Fruit fly (Drosophila melanogaster) whole organism, wandering third instar larva: ENCODE data around the gene Rpp14b.

Experiments
- CG32264 ChIP-seq: fragments of 200-800 bp; sonication (Bioruptor generic); optimal IDR thresholded peaks from 2 replicates; lab custom pipeline; 2016; ENCODE audit warnings: missing biosample characterization, missing genetic modification characterization
- CG9705 ChIP-seq: fragments of 200-800 bp; sonication (Bioruptor generic); optimal IDR thresholded peaks from 2 replicates; lab custom pipeline; 2018; ENCODE audit warnings: missing biosample characterization, mild to moderate bottlenecking, missing genetic modification characterization
- CrebA ChIP-seq: fragments of 200-800 bp; sonication (Bioruptor generic); optimal IDR thresholded peaks from 2 replicates; lab custom pipeline; 2016; ENCODE audit warnings: missing biosample characterization, mild to moderate bottlenecking, missing genetic modification characterization, borderline replicate concordance
- Dfd ChIP-seq: fragments of >200 bp; optimal IDR thresholded peaks from 2 replicates; lab custom pipeline; 2017; ENCODE audit warnings: missing biosample characterization, missing genetic modification characterization
- GATAd ChIP-seq: sonication (Bioruptor generic); optimal IDR thresholded peaks from 2 replicates; lab custom pipeline; 2016; ENCODE audit warnings: missing biosample characterization, missing genetic modification characterization
- HLH106 ChIP-seq: fragments of 200-800 bp; optimal IDR thresholded peaks from 3 replicates; lab custom pipeline; 2019; ENCODE audit warnings: missing biosample characterization, mild to moderate bottlenecking, missing genetic modification characterization, moderate library complexity
- Hnf4 ChIP-seq: fragments of 200-800 bp; sonication (Bioruptor generic); optimal IDR thresholded peaks from 2 replicates; lab custom pipeline; 2016; ENCODE audit warnings: missing biosample characterization, mild to moderate bottlenecking, missing genetic modification characterization
- Hr78 ChIP-seq: fragments of >200 bp; optimal IDR thresholded peaks from 2 replicates; lab custom pipeline; 2017; ENCODE audit warnings: missing biosample characterization, missing genetic modification characterization
- Jra ChIP-seq: sonication (Bioruptor generic); optimal IDR thresholded peaks from 2 replicates; lab custom pipeline; 2016; ENCODE audit warnings: missing biosample characterization, missing genetic modification characterization
- Mio ChIP-seq: sonication (Bioruptor generic); optimal IDR thresholded peaks from 2 replicates; lab custom pipeline; 2016; ENCODE audit warnings: missing biosample characterization, missing genetic modification characterization
- Myc ChIP-seq: fragments of >200 bp; optimal IDR thresholded peaks from 2 replicates; lab custom pipeline; 2017
- N ChIP-seq: fragments of >200 bp; optimal IDR thresholded peaks from 2 replicates; lab custom pipeline; 2018; ENCODE audit warnings: missing biosample characterization, missing external identifiers, missing genetic modification characterization
- OdsH ChIP-seq: fragments of 200-800 bp; sonication (Bioruptor generic); optimal IDR thresholded peaks from 2 replicates; lab custom pipeline; 2016; ENCODE audit warnings: missing biosample characterization, mild to moderate bottlenecking, missing genetic modification characterization
- Rel ChIP-seq, 2 experiments: fragments of 200-800 bp; sonication (Bioruptor generic) in 1 of 2; optimal IDR thresholded peaks; 2 replicates in 1 of 2; 3 replicates in 1 of 2; lab custom pipeline; 2016 to 2019; ENCODE audit warnings: mild to moderate bottlenecking in 2 of 2, missing biosample characterization in 2 of 2, missing genetic modification characterization in 2 of 2, moderate library complexity in 1 of 2
- Vsx2 ChIP-seq: fragments of 200-300, 225-300 bp; sonication (Bioruptor generic); optimal IDR thresholded peaks from 2 replicates; lab custom pipeline; 2018; ENCODE audit warnings: missing biosample characterization, missing genetic modification characterization; ENCODE audit not compliant: partially characterized antibody
- br ChIP-seq: fragments of 200-800 bp; sonication (Bioruptor generic); optimal IDR thresholded peaks from 2 replicates; lab custom pipeline; 2016; ENCODE audit warnings: missing biosample characterization, missing genetic modification characterization
- brk ChIP-seq: fragments of 200-800 bp; sonication (Bioruptor generic); optimal IDR thresholded peaks from 2 replicates; lab custom pipeline; 2016; ENCODE audit warnings: missing biosample characterization, mild to moderate bottlenecking, missing genetic modification characterization
- dl ChIP-seq, 2 experiments: fragments of 175-275, 200-275 bp in 1 of 2; fragments of 200-275 bp in 1 of 2; sonication (Bioruptor generic); optimal IDR thresholded peaks; lab custom pipeline; 2018; ENCODE audit warnings: mild to moderate bottlenecking in 2 of 2, missing biosample characterization in 2 of 2, missing genetic modification characterization in 2 of 2, moderate library complexity in 2 of 2; ENCODE audit not compliant: partially characterized antibody in 2 of 2, insufficient read depth in 1 of 2
- dmrt93B ChIP-seq: fragments of 200-800 bp; sonication (Bioruptor generic); optimal IDR thresholded peaks from 2 replicates; lab custom pipeline; 2018; ENCODE audit warnings: missing biosample characterization, mild to moderate bottlenecking, missing genetic modification characterization
- dsf ChIP-seq: sonication (Bioruptor generic); optimal IDR thresholded peaks from 2 replicates; lab custom pipeline; 2016; ENCODE audit warnings: missing biosample characterization, missing genetic modification characterization, borderline replicate concordance
- foxo ChIP-seq, 2 experiments: fragments of 200-800 bp; sonication (Bioruptor generic); optimal IDR thresholded peaks; 2 replicates in 1 of 2; 3 replicates in 1 of 2; lab custom pipeline; 2016 to 2017; ENCODE audit warnings: missing biosample characterization in 2 of 2, missing genetic modification characterization in 2 of 2
- fru ChIP-seq: fragments of 200-800 bp; sonication (Bioruptor generic); optimal IDR thresholded peaks from 3 replicates; lab custom pipeline; 2016; ENCODE audit warnings: missing biosample characterization, mild to moderate bottlenecking, missing genetic modification characterization
- h ChIP-seq: fragments of 200-800 bp; sonication (Bioruptor generic); optimal IDR thresholded peaks from 3 replicates; lab custom pipeline; 2016; ENCODE audit warnings: missing biosample characterization, mild to moderate bottlenecking, missing genetic modification characterization
- jim ChIP-seq: fragments of 175-275, 200-325 bp; sonication (Bioruptor generic); optimal IDR thresholded peaks from 2 replicates; lab custom pipeline; 2016; ENCODE audit warnings: missing biosample characterization, mild to moderate bottlenecking, missing genetic modification characterization
- lola ChIP-seq: fragments of >200 bp; optimal IDR thresholded peaks from 2 replicates; lab custom pipeline; 2017; ENCODE audit warnings: missing biosample characterization, missing genetic modification characterization
- psq ChIP-seq: fragments of 200-800 bp; sonication (Bioruptor generic); optimal IDR thresholded peaks from 3 replicates; lab custom pipeline; 2017; ENCODE audit warnings: missing biosample characterization, mild to moderate bottlenecking, missing genetic modification characterization, moderate library complexity
- sv ChIP-seq: fragments of 200-800 bp; sonication (Bioruptor generic); optimal IDR thresholded peaks from 3 replicates; lab custom pipeline; 2016; ENCODE audit warnings: missing biosample characterization, missing genetic modification characterization
- tai ChIP-seq: sonication (Bioruptor generic); optimal IDR thresholded peaks from 2 replicates; lab custom pipeline; 2016; ENCODE audit warnings: missing biosample characterization, missing genetic modification characterization
- usp ChIP-seq: fragments of >200 bp; optimal IDR thresholded peaks from 2 replicates; lab custom pipeline; 2017; ENCODE audit warnings: missing biosample characterization, missing genetic modification characterization
- woc ChIP-seq: sonication (Bioruptor generic); optimal IDR thresholded peaks from 2 replicates; lab custom pipeline; 2016; ENCODE audit warnings: missing biosample characterization, mild to moderate bottlenecking, missing genetic modification characterization

The Rpp14b gene

dm6 chr3R:30030061-30030460 is 25.7 kb upstream of the Rpp14b start:
- TF ChIP-seq Dfd: no peak
- TF ChIP-seq GATAd (GFP tag; lab: Kevin White, UChicago): no peak

dm6 chr3R:30032281-30032680 is 23.5 kb upstream of the Rpp14b start:
- no peak for TF ChIP-seq CG32264 (GFP tag; lab: Kevin White, UChicago)
- TF ChIP-seq h (GFP tag; lab: Kevin White, UChicago): no peak
- TF ChIP-seq fru (GFP tag; lab: Kevin White, UChicago): no peak
- no peak for TF ChIP-seq brk (GFP tag; lab: Kevin White, UChicago)
- TF ChIP-seq sv: no peak
- no peak for TF ChIP-seq CrebA
- no peak for TF ChIP-seq br (GFP tag; lab: Kevin White, UChicago)
- no peak for TF ChIP-seq Hnf4
- no peak for TF ChIP-seq dl (GFP tag; optimal IDR thresholded peaks at IDR 0.05; lab: Kevin White, UChicago; ENCODE audit: insufficient read depth in 1 of 2, partially characterized antibody in 2 of 2)
- no peak for TF ChIP-seq HLH106 (tag; lab: Kevin White, UChicago)
- TF ChIP-seq dmrt93B: no peak
- TF ChIP-seq N (GFP tag; lab: Kevin White, UChicago): no peak
- TF ChIP-seq jim (GFP tag; lab: Kevin White, UChicago): no peak
- no peak for TF ChIP-seq lola (GFP tag; lab: Kevin White, UChicago)
- no peak for TF ChIP-seq tai (GFP tag; lab: Kevin White, UChicago)
- no peak for TF ChIP-seq dsf (GFP tag; lab: Kevin White, UChicago)
- TF ChIP-seq, all 38 proteins: peak for 0

- TF ChIP-seq lola (GFP tag; lab: Kevin White, UChicago) (no peak), dsf (GFP tag; lab: Kevin White, UChicago) (no peak), GATAd (GFP tag; lab: Kevin White, UChicago) (no peak)
Measured at dm6 chr3R:30036609-30037008, 19.1 kb upstream of the Rpp14b start, which contains the start of gene ZIPIC. TSS of gene ZIPIC (minus strand) at chr3R:30036870.

dm6 chr3R:30037630-30038029 is 18.1 kb upstream of the Rpp14b start, which contains the start of gene ocn:
TSS of gene ocn (minus strand) at chr3R:30037730.
- no peak for TF ChIP-seq foxo (GFP tag; optimal IDR thresholded peaks at IDR 0.05; lab: Kevin White, UChicago)
- TF ChIP-seq jim (GFP tag; lab: Kevin White, UChicago): no peak
- TF ChIP-seq brk (GFP tag; lab: Kevin White, UChicago): no peak
- no peak for TF ChIP-seq lola (GFP tag; lab: Kevin White, UChicago)
- no peak for TF ChIP-seq br (GFP tag; lab: Kevin White, UChicago)
- TF ChIP-seq usp (GFP tag; lab: Kevin White, UChicago): no peak
- TF ChIP-seq, all 38 proteins: peak for 0

dm6 chr3R:30038628-30039027 is 17.1 kb upstream of the Rpp14b start, which contains the start of gene janB:
TSS of gene janB (minus strand) at chr3R:30038728.
- TF ChIP-seq Hnf4: no peak
- TF ChIP-seq Jra (GFP tag; lab: Kevin White, UChicago): no peak
- no peak for TF ChIP-seq Myc (lab: Kevin White, UChicago)
- no peak for TF ChIP-seq psq (GFP tag; lab: Kevin White, UChicago)
- TF ChIP-seq CrebA: no peak
- no peak for TF ChIP-seq brk (GFP tag; lab: Kevin White, UChicago)
- no peak for TF ChIP-seq Vsx2 (GFP tag; lab: Kevin White, UChicago)
- no peak for TF ChIP-seq Hr78 (GFP tag; lab: Kevin White, UChicago)
- TF ChIP-seq GATAd (GFP tag; lab: Kevin White, UChicago): no peak
- TF ChIP-seq woc (GFP tag; lab: Kevin White, UChicago): no peak
- TF ChIP-seq br (GFP tag; lab: Kevin White, UChicago): no peak
- TF ChIP-seq Rel (GFP tag; optimal IDR thresholded peaks at IDR 0.05; lab: Kevin White, UChicago): no peak
- TF ChIP-seq Rel (tag; optimal IDR thresholded peaks at IDR 0.05; lab: Kevin White, UChicago): no peak
- no peak for TF ChIP-seq Dfd
- no peak for TF ChIP-seq CG9705 (GFP tag; lab: Kevin White, UChicago)
- TF ChIP-seq OdsH (GFP tag; lab: Kevin White, UChicago): no peak
- TF ChIP-seq Mio (GFP tag; lab: Kevin White, UChicago): no peak
- TF ChIP-seq, all 38 proteins: peak for 0
